Fruit fly (Drosophila melanogaster) whole organism, embryonic: ENCODE measurements around the gene CG12075.

ENCODE experiments used
- Asciz ChIP-seq: fragments of 200-800 bp; sonication (Bioruptor generic); optimal IDR thresholded peaks from 2 replicates; lab custom pipeline; 2017; ENCODE audit warnings: missing biosample characterization, mild to moderate bottlenecking, missing genetic modification characterization, missing genetic modification reagents
- B-H2 ChIP-seq: fragments of 200-800 bp; sonication (Bioruptor generic); optimal IDR thresholded peaks from 2 replicates; lab custom pipeline; 2018; ENCODE audit warnings: missing biosample characterization, mild to moderate bottlenecking, missing genetic modification characterization
- BtbVII ChIP-seq: fragments of 200-800 bp; sonication (Bioruptor generic); optimal IDR thresholded peaks from 3 replicates; lab custom pipeline; 2017; ENCODE audit warnings: missing biosample characterization, mild to moderate bottlenecking, missing genetic modification characterization
- CG10147 ChIP-seq: fragments of 200-800 bp; sonication (Bioruptor generic); optimal IDR thresholded peaks from 2 replicates; lab custom pipeline; 2019; ENCODE audit warnings: missing biosample characterization, mild to moderate bottlenecking, missing genetic modification characterization, moderate library complexity
- CG13775 ChIP-seq: fragments of 200-800 bp; sonication (Bioruptor generic); optimal IDR thresholded peaks from 3 replicates; lab custom pipeline; 2017; ENCODE audit warnings: missing biosample characterization, mild to moderate bottlenecking, missing genetic modification characterization
- CG15269 ChIP-seq: fragments of 200-800 bp; sonication (Bioruptor generic); optimal IDR thresholded peaks from 2 replicates; lab custom pipeline; 2018; ENCODE audit warnings: missing biosample characterization, mild to moderate bottlenecking, missing genetic modification characterization, moderate library complexity
- CG1832 ChIP-seq: fragments of 200-800 bp; sonication (Bioruptor generic); optimal IDR thresholded peaks from 2 replicates; lab custom pipeline; 2017; ENCODE audit warnings: missing biosample characterization, mild to moderate bottlenecking, missing genetic modification characterization, inconsistent platforms
- CG2678 ChIP-seq: fragments of 200-800 bp; sonication (Bioruptor generic); optimal IDR thresholded peaks from 3 replicates; lab custom pipeline; 2019; ENCODE audit warnings: missing biosample characterization, mild to moderate bottlenecking, missing genetic modification characterization, moderate library complexity
- CG2889 ChIP-seq: fragments of 200-800 bp; sonication (Bioruptor generic); IDR thresholded peaks from 3 replicates; pipeline ENCODE4 v1.3.6; 2022; ENCODE audit warnings: missing biosample characterization, missing genetic modification characterization
- CG32767 ChIP-seq: fragments of 200-800 bp; sonication (Bioruptor generic); IDR thresholded peaks from 2 replicates; pipeline ENCODE4 v1.3.6; 2022; ENCODE audit warnings: missing biosample characterization, missing genetic modification characterization
- CG34376 ChIP-seq: fragments of 200-800 bp; sonication (Bioruptor generic); optimal IDR thresholded peaks from 2 replicates; lab custom pipeline; 2018; ENCODE audit warnings: missing biosample characterization, mild to moderate bottlenecking, missing genetic modification characterization
- CG4820 ChIP-seq: fragments of 200-800 bp; sonication (Bioruptor generic); optimal IDR thresholded peaks from 3 replicates; lab custom pipeline; 2016; ENCODE audit warnings: missing biosample characterization, missing genetic modification characterization
- CG6272 ChIP-seq: fragments of 200-800 bp; sonication (Bioruptor generic); IDR thresholded peaks from 2 replicates; pipeline ENCODE4 v1.3.6; 2022; ENCODE audit warnings: missing biosample characterization, missing genetic modification characterization
- Dek ChIP-seq: fragments of 200-800 bp; sonication (Bioruptor generic); optimal IDR thresholded peaks from 3 replicates; lab custom pipeline; 2019; ENCODE audit warnings: missing biosample characterization, mild to moderate bottlenecking, missing genetic modification characterization, moderate library complexity
- GATAe ChIP-seq: fragments of 200-800 bp; sonication (Bioruptor generic); conservative IDR thresholded peaks from 2 replicates; pipeline ENCODE4 v1.3.6; 2022; ENCODE audit warnings: missing biosample characterization, missing genetic modification characterization
- HLH3B ChIP-seq: fragments of 200-800 bp; sonication (Bioruptor generic); IDR thresholded peaks from 2 replicates; pipeline ENCODE4 v1.3.6; 2022; ENCODE audit warnings: missing biosample characterization, missing genetic modification characterization
- Hr3 ChIP-seq: fragments of 200-800 bp; sonication (Bioruptor generic); optimal IDR thresholded peaks from 3 replicates; lab custom pipeline; 2016; ENCODE audit warnings: missing biosample characterization, missing genetic modification characterization
- Med ChIP-seq: fragments of 200-800 bp; sonication (Bioruptor generic); peaks from one replicate; lab custom pipeline; 2016; ENCODE audit warnings: missing biosample characterization, missing genetic modification characterization, mild to moderate bottlenecking, inconsistent platforms, moderate library complexity
- Myb ChIP-seq: fragments of 200-800 bp; sonication (Bioruptor generic); optimal IDR thresholded peaks from 2 replicates; lab custom pipeline; 2016; ENCODE audit warnings: missing biosample characterization, missing genetic modification characterization
- PHDP ChIP-seq: fragments of 200-800 bp; sonication (Bioruptor generic); optimal IDR thresholded peaks from 3 replicates; lab custom pipeline; 2018; ENCODE audit warnings: missing biosample characterization, mild to moderate bottlenecking, missing genetic modification characterization, moderate library complexity
- bcd ChIP-seq: fragments of 200-800 bp; sonication (Bioruptor generic); optimal IDR thresholded peaks from 2 replicates; lab custom pipeline; 2017; ENCODE audit warnings: missing biosample characterization, mild to moderate bottlenecking, missing genetic modification characterization
- br ChIP-seq: fragments of >200 bp; optimal IDR thresholded peaks from 2 replicates; lab custom pipeline; 2017
- cas ChIP-seq: fragments of 200-800 bp; sonication (Bioruptor generic); IDR thresholded peaks from 2 replicates; pipeline ENCODE4 v1.3.6; 2022; ENCODE audit warnings: missing biosample characterization, missing genetic modification characterization
- caup ChIP-seq: fragments of 200-800 bp; sonication (Bioruptor generic); optimal IDR thresholded peaks from 3 replicates; lab custom pipeline; 2017; ENCODE audit warnings: missing biosample characterization, mild to moderate bottlenecking, missing genetic modification characterization, moderate library complexity; ENCODE audit not compliant: severe bottlenecking
- cg ChIP-seq: fragments of 200-800 bp; sonication (Bioruptor generic); optimal IDR thresholded peaks from 3 replicates; lab custom pipeline; 2019; ENCODE audit warnings: missing biosample characterization, mild to moderate bottlenecking, missing genetic modification characterization, moderate library complexity
- chinmo ChIP-seq: fragments of 200-800 bp; sonication (Bioruptor generic); IDR thresholded peaks from 4 replicates; pipeline ENCODE4 v1.3.6; 2022; ENCODE audit warnings: missing biosample characterization, missing genetic modification characterization; ENCODE audit not compliant: partially characterized antibody
- disco-r ChIP-seq: fragments of 200-800 bp; sonication (Bioruptor generic); optimal IDR thresholded peaks from 2 replicates; lab custom pipeline; 2016; ENCODE audit warnings: missing biosample characterization, missing genetic modification characterization
- dm ChIP-seq: fragments of 200-800 bp; sonication (Bioruptor generic); optimal IDR thresholded peaks from 3 replicates; lab custom pipeline; 2016; ENCODE audit warnings: missing biosample characterization, missing genetic modification characterization
- dmrt11E ChIP-seq: fragments of 200-800 bp; sonication (Bioruptor generic); optimal IDR thresholded peaks from 3 replicates; lab custom pipeline; 2018; ENCODE audit warnings: missing biosample characterization, mild to moderate bottlenecking, missing genetic modification characterization, moderate library complexity
- exex ChIP-seq: fragments of 200-800 bp; sonication (Bioruptor generic); optimal IDR thresholded peaks from 4 replicates; lab custom pipeline; 2018; ENCODE audit warnings: missing biosample characterization, mild to moderate bottlenecking, missing genetic modification characterization, moderate library complexity
- gce ChIP-seq: fragments of 200-800 bp; sonication (Bioruptor generic); IDR thresholded peaks from 3 replicates; pipeline ENCODE4 v1.3.6; 2022; ENCODE audit warnings: missing biosample characterization, missing genetic modification characterization
- hb ChIP-seq: fragments of 200-800 bp; sonication (Bioruptor generic); IDR thresholded peaks from 3 replicates; pipeline ENCODE4 v1.3.6; 2022; ENCODE audit warnings: missing biosample characterization, missing genetic modification characterization; ENCODE audit not compliant: partially characterized antibody
- inv ChIP-seq: fragments of 200-800 bp; sonication (Bioruptor generic); IDR thresholded peaks from 2 replicates; pipeline ENCODE4 v1.3.6; 2022; ENCODE audit warnings: missing biosample characterization, missing genetic modification characterization; ENCODE audit not compliant: partially characterized antibody
- jing ChIP-seq: fragments of 200-800 bp; sonication (Bioruptor generic); optimal IDR thresholded peaks from 2 replicates; lab custom pipeline; 2018; ENCODE audit warnings: missing biosample characterization, mild to moderate bottlenecking, missing genetic modification characterization
- kay ChIP-seq: fragments of 200-800 bp; sonication (Bioruptor generic); optimal IDR thresholded peaks from 2 replicates; lab custom pipeline; 2016; ENCODE audit warnings: missing biosample characterization, missing genetic modification characterization
- lab ChIP-seq: fragments of 200-800 bp; sonication (Bioruptor generic); optimal IDR thresholded peaks from 3 replicates; lab custom pipeline; 2017; ENCODE audit warnings: missing biosample characterization, missing genetic modification characterization, mild to moderate bottlenecking, moderate library complexity, missing genetic modification reagents
- mirr ChIP-seq: fragments of 200-800 bp; sonication (Bioruptor generic); optimal IDR thresholded peaks from 3 replicates; lab custom pipeline; 2018; ENCODE audit warnings: missing biosample characterization, mild to moderate bottlenecking, missing genetic modification characterization
- oc ChIP-seq: fragments of 200-800 bp; sonication (Bioruptor generic); optimal IDR thresholded peaks from 2 replicates; lab custom pipeline; 2018; ENCODE audit warnings: missing biosample characterization, mild to moderate bottlenecking, missing genetic modification characterization, moderate library complexity
- odd ChIP-seq: fragments of 200-800 bp; sonication (Bioruptor generic); optimal IDR thresholded peaks from 2 replicates; lab custom pipeline; 2017; ENCODE audit warnings: missing biosample characterization, mild to moderate bottlenecking, missing genetic modification characterization
- pho ChIP-seq: fragments of 200-800 bp; sonication (Bioruptor generic); optimal IDR thresholded peaks from 2 replicates; lab custom pipeline; 2016; ENCODE audit warnings: missing biosample characterization, missing genetic modification characterization
- run ChIP-seq: fragments of 200-800 bp; sonication (Bioruptor generic); optimal IDR thresholded peaks from 3 replicates; lab custom pipeline; 2018; ENCODE audit warnings: missing biosample characterization, mild to moderate bottlenecking, missing genetic modification characterization
- sens ChIP-seq: fragments of 200-800 bp; sonication (Bioruptor generic); peaks from one replicate; lab custom pipeline; 2016; ENCODE audit warnings: missing biosample characterization, missing genetic modification characterization
- sna ChIP-seq: fragments of 200-800 bp; sonication (Bioruptor generic); IDR thresholded peaks from 2 replicates; pipeline ENCODE4 v1.3.6; 2022; ENCODE audit warnings: missing biosample characterization, missing genetic modification characterization; ENCODE audit not compliant: partially characterized antibody
- sob ChIP-seq: fragments of 200-800 bp; sonication (Bioruptor generic); IDR thresholded peaks from 2 replicates; pipeline ENCODE4 v1.3.6; 2022; ENCODE audit warnings: missing biosample characterization, missing genetic modification characterization
- sqz ChIP-seq: fragments of 200-800 bp; sonication (Bioruptor generic); optimal IDR thresholded peaks from 3 replicates; lab custom pipeline; 2018; ENCODE audit warnings: missing biosample characterization, mild to moderate bottlenecking, missing genetic modification characterization
- sug ChIP-seq: fragments of 200-800 bp; optimal IDR thresholded peaks from 2 replicates; lab custom pipeline; 2019; ENCODE audit warnings: missing biosample characterization, mild to moderate bottlenecking, missing genetic modification characterization, moderate library complexity
- unpg ChIP-seq: fragments of 200-800 bp; sonication (Bioruptor generic); optimal IDR thresholded peaks from 3 replicates; lab custom pipeline; 2018; ENCODE audit warnings: missing biosample characterization, mild to moderate bottlenecking, missing genetic modification characterization, moderate library complexity
- usp ChIP-seq: fragments of >200 bp; optimal IDR thresholded peaks from 2 replicates; lab custom pipeline; 2017; ENCODE audit warnings: missing biosample characterization, missing genetic modification characterization
- vnd ChIP-seq: fragments of 200-800 bp; sonication (Bioruptor generic); IDR thresholded peaks from 3 replicates; pipeline ENCODE4 v1.3.6; 2022; ENCODE audit warnings: missing biosample characterization, missing genetic modification characterization; ENCODE audit not compliant: partially characterized antibody
- vvl ChIP-seq: fragments of 200-800 bp; sonication (Bioruptor generic); IDR thresholded peaks from 2 replicates; pipeline ENCODE4 v1.3.6; 2022; ENCODE audit warnings: missing biosample characterization, missing genetic modification characterization
- wor ChIP-seq: fragments of 200-800 bp; sonication (Bioruptor generic); IDR thresholded peaks from 2 replicates; pipeline ENCODE4 v1.3.6; 2022; ENCODE audit warnings: missing biosample characterization, missing genetic modification characterization

Gene CG12075

dm6 chrX:8885177-8885576 lies 47.1 kb downstream of the CG12075 start:
- peak; percentile 16 for TF ChIP-seq cg (GFP tag; lab: Kevin White, UChicago)
- TF ChIP-seq exex (tag; lab: Kevin White, UChicago), result peak; percentile 71
- TF ChIP-seq dmrt11E (tag; lab: Kevin White, UChicago), result no peak
- no peak for TF ChIP-seq jing
- TF ChIP-seq CG1832 (GFP tag; lab: Kevin White, UChicago), result no peak
- no peak for TF ChIP-seq sna (GFP tag; lab: Robert Waterston, UW)
- no peak for TF ChIP-seq bcd (GFP tag; lab: Kevin White, UChicago)
- TF ChIP-seq lab (GFP tag; lab: Kevin White, UChicago), result peak; percentile 47
- TF ChIP-seq Dek (tag; lab: Kevin White, UChicago), result no peak
- no peak for TF ChIP-seq B-H2 (GFP tag; lab: Kevin White, UChicago)
- peak; percentile 40 for TF ChIP-seq caup (GFP tag; lab: Kevin White, UChicago)
- TF ChIP-seq CG13775 (GFP tag; lab: Kevin White, UChicago), result no peak
- TF ChIP-seq run (tag; lab: Kevin White, UChicago), result no peak
- no peak for TF ChIP-seq usp (GFP tag; lab: Kevin White, UChicago)
- no peak for TF ChIP-seq Myb (GFP tag; lab: Kevin White, UChicago)
- TF ChIP-seq hb (GFP tag; lab: Robert Waterston, UW), result no peak
- no peak for TF ChIP-seq oc (tag; lab: Kevin White, UChicago)
- no peak for TF ChIP-seq CG32767 (GFP tag; lab: Robert Waterston, UW)
- no peak for TF ChIP-seq CG6272
- TF ChIP-seq odd (GFP tag; lab: Kevin White, UChicago), result peak; percentile 3
- no peak for TF ChIP-seq br (lab: Kevin White, UChicago)
- TF ChIP-seq gce (GFP tag; lab: Robert Waterston, UW), result no peak
- TF ChIP-seq PHDP, result peak; percentile 27
- 0 out of 4 replicates have a peak, but pooled peaks have one; percentile 39 for TF ChIP-seq chinmo
- TF ChIP-seq inv, result no peak
- peak; percentile 26 for TF ChIP-seq sqz (GFP tag; lab: Kevin White, UChicago)
- no peak for TF ChIP-seq Hr3 (GFP tag; lab: Kevin White, UChicago)
- TF ChIP-seq mirr, result peak; percentile 70
- no peak for TF ChIP-seq CG10147
- peak; percentile 46 for TF ChIP-seq sug
- TF ChIP-seq vvl (GFP tag; lab: Robert Waterston, UW), result no peak
- TF ChIP-seq wor (GFP tag; lab: Robert Waterston, UW), result no peak
- no peak for TF ChIP-seq vnd (GFP tag; lab: Robert Waterston, UW)
- TF ChIP-seq dm (GFP tag; lab: Kevin White, UChicago), result no peak
- TF ChIP-seq pho (GFP tag; lab: Kevin White, UChicago), result no peak
- TF ChIP-seq CG2889 (GFP tag; lab: Robert Waterston, UW), result no peak
- TF ChIP-seq BtbVII (GFP tag; lab: Kevin White, UChicago), result no peak
- peak; percentile 65 for TF ChIP-seq sens (GFP tag; lab: Kevin White, UChicago)
- TF ChIP-seq HLH3B (GFP tag; lab: Robert Waterston, UW), result no peak
- TF ChIP-seq CG4820 (GFP tag; lab: Kevin White, UChicago), result no peak
- TF ChIP-seq kay (GFP tag; lab: Kevin White, UChicago), result no peak
- peak; percentile 4 for TF ChIP-seq unpg (GFP tag; lab: Kevin White, UChicago)
- peak; percentile 40 for TF ChIP-seq CG2678 (tag; lab: Kevin White, UChicago)
- no peak for TF ChIP-seq disco-r (GFP tag; lab: Kevin White, UChicago)
- TF ChIP-seq sob (GFP tag; lab: Robert Waterston, UW), result no peak
- TF ChIP-seq Asciz (GFP tag; lab: Kevin White, UChicago), result no peak
- peak; percentile 13 for TF ChIP-seq CG15269 (tag; lab: Kevin White, UChicago)
- TF ChIP-seq CG34376, result peak; percentile 9
- peak; percentile 31; the same call in 1 of the 2 replicates for TF ChIP-seq GATAe (GFP tag; lab: Robert Waterston, UW)
- TF ChIP-seq cas (GFP tag; lab: Robert Waterston, UW), result no peak
- peak; percentile 13 for TF ChIP-seq Med (GFP tag; lab: Kevin White, UChicago)
